Worm (Caenorhabditis elegans) whole organism, midembryonic: ENCODE measurements around the gene rib-2.

Experiments used
- cog-1 ChIP-seq: sonication (generic microtip); optimal IDR thresholded peaks from 2 replicates; lab custom pipeline; 2016; ENCODE audit warnings: missing genetic modification characterization, missing compliant biosample characterization
- flt-1 ChIP-seq: fragments of 200-800 bp; sonication (Bioruptor generic); IDR thresholded peaks from 2 replicates; pipeline ENCODE4 v1.3.6; 2022; ENCODE audit warnings: missing genetic modification characterization, missing compliant biosample characterization
- klf-2 ChIP-seq: fragments of 200-800 bp; sonication (Bioruptor generic); conservative IDR thresholded peaks from 2 replicates; pipeline ENCODE4 v1.3.6; 2022; ENCODE audit warnings: missing genetic modification reagents, missing genetic modification characterization, missing compliant biosample characterization
- med-1 ChIP-seq: sonication (generic microtip); optimal IDR thresholded peaks from 2 replicates; lab custom pipeline; 2017; ENCODE audit warnings: missing genetic modification characterization, mild to moderate bottlenecking, missing compliant biosample characterization, antibody characterized with exemption, missing genetic modification reagents; ENCODE audit not compliant: insufficient read depth
- ztf-29 ChIP-seq: fragments of 200-800 bp; sonication (Bioruptor generic); IDR thresholded peaks from 2 replicates; pipeline ENCODE4 v1.3.6; 2022; ENCODE audit warnings: missing genetic modification reagents, missing genetic modification characterization, missing compliant biosample characterization

DNA sequence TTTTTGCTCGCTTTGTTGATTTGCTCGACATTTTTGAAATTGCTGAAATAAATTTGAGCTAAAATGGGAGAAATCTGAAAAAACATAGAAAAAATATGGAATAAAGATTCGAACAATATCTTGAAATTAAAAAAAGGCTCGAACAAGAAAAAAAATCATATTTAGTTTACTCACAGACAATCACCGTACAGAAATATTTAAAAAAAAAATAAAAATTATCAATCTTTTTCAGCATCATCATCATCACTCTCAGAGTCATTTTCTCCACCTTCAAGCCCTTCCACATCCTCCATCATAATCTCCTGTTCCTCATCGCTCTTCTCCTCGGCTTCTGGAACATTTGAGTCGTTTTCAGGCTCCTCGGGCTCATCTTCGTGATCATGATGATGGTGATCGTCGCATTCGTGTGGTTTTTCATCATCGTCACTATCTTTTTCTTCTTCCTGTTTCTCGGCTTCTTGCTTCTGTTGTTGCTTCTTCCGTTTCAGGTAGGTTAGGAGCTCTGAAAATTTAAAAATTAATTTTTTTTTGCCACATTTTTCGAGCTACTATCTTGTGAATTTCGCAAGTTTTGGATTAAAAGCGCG lies 13.0 kb downstream of the rib-2 start, which contains the start of gene hpl-2:
- no peak for TF ChIP-seq ztf-29 (GFP tag; lab: Robert Waterston, UW)
- no peak for TF ChIP-seq flt-1 (GFP tag; lab: Robert Waterston, UW)
- TF ChIP-seq cog-1: no peak
- no peak for TF ChIP-seq klf-2 (GFP tag; lab: Robert Waterston, UW)
- no peak for TF ChIP-seq med-1
